Worm (Caenorhabditis elegans): ENCODE data around the gene ugt-17.

ugt-17 gene

ce11 chrV:10133277-10133676 is 28.5 kb upstream of the ugt-17 start:
- TF ChIP-seq lin-32 (GFP tag; optimal IDR thresholded peaks at IDR 0.05) (no peak), ceh-43 (GFP tag; optimal IDR thresholded peaks at IDR 0.05) (no peak), bed-3 (GFP tag; optimal IDR thresholded peaks at IDR 0.05) (no peak), nhr-28 (tag; optimal IDR thresholded peaks at IDR 0.05) (no peak), drap-1 (GFP tag; optimal IDR thresholded peaks at IDR 0.05) (no peak), ztf-11 (tag; optimal IDR thresholded peaks at IDR 0.05) (no peak), pha-4 (tag; optimal IDR thresholded peaks at IDR 0.05) (no peak), unc-39 (tag; optimal IDR thresholded peaks at IDR 0.05) (no peak), mls-2 (tag; optimal IDR thresholded peaks at IDR 0.05) (no peak)

ce11 chrV:10130195-10130594 is 25.4 kb upstream of the ugt-17 start, which contains the start of gene aos-1:
TSS of gene aos-1 (minus strand) at chrV:10130295.
- TF ChIP-seq lin-13 (tag; optimal IDR thresholded peaks at IDR 0.05) (no peak), elt-1 (tag; optimal IDR thresholded peaks at IDR 0.05; ENCODE audit: borderline replicate concordance, insufficient read depth) (no peak), ceh-83 (GFP tag; optimal IDR thresholded peaks at IDR 0.05) (no peak), hlh-1 (tag; optimal IDR thresholded peaks at IDR 0.05) (no peak), drap-1 (GFP tag; optimal IDR thresholded peaks at IDR 0.05) (no peak), M03D4.4 (tag; optimal IDR thresholded peaks at IDR 0.05) (no peak), blmp-1 (tag; optimal IDR thresholded peaks at IDR 0.05) (no peak), unc-120 (tag; optimal IDR thresholded peaks at IDR 0.05; ENCODE audit: poor library complexity, severe bottlenecking) (no peak), ceh-43 (GFP tag; optimal IDR thresholded peaks at IDR 0.05) (no peak), mab-5 (tag; optimal IDR thresholded peaks at IDR 0.05) (no peak), elt-3 (tag; optimal IDR thresholded peaks at IDR 0.05) (no peak), lsy-2 (tag; optimal IDR thresholded peaks at IDR 0.05) (no peak), mls-2 (tag; optimal IDR thresholded peaks at IDR 0.05) (no peak), zip-8 (tag; optimal IDR thresholded peaks at IDR 0.05) (no peak), ham-2 (GFP tag; optimal IDR thresholded peaks at IDR 0.05) (no peak)

- no peak for TF ChIP-seq lin-13 (tag; optimal IDR thresholded peaks at IDR 0.05)
- TF ChIP-seq sptf-1 (tag; optimal IDR thresholded peaks at IDR 0.05): no peak
- TF ChIP-seq ceh-43 (GFP tag; optimal IDR thresholded peaks at IDR 0.05): no peak
- TF ChIP-seq zip-8 (tag; optimal IDR thresholded peaks at IDR 0.05): no peak
- no peak for TF ChIP-seq hlh-1 (tag; optimal IDR thresholded peaks at IDR 0.05)
- no peak for TF ChIP-seq mls-2 (tag; optimal IDR thresholded peaks at IDR 0.05)
- no peak for TF ChIP-seq unc-39 (tag; optimal IDR thresholded peaks at IDR 0.05)
- TF ChIP-seq elt-3 (tag; optimal IDR thresholded peaks at IDR 0.05): no peak
- no peak for TF ChIP-seq bed-3 (GFP tag; optimal IDR thresholded peaks at IDR 0.05)
- TF ChIP-seq nhr-28 (tag; optimal IDR thresholded peaks at IDR 0.05): no peak
- TF ChIP-seq sem-2 (GFP tag; optimal IDR thresholded peaks at IDR 0.05): no peak
- TF ChIP-seq M03D4.4 (tag; optimal IDR thresholded peaks at IDR 0.05): no peak
- no peak for TF ChIP-seq ztf-11 (tag; optimal IDR thresholded peaks at IDR 0.05)
- no peak for TF ChIP-seq drap-1 (GFP tag; optimal IDR thresholded peaks at IDR 0.05)
- no peak for TF ChIP-seq nhr-2 (tag; optimal IDR thresholded peaks at IDR 0.05)
Measured at ce11 chrV:10124799-10125548, 20.2 kb upstream of the ugt-17 start, which contains the start of gene C08B6.10. TSS of gene C08B6.10 (plus strand) at chrV:10125498.

- TF ChIP-seq bed-3 (GFP tag; optimal IDR thresholded peaks at IDR 0.05): no peak
Measured at ce11 chrV:10123324-10123723, 18.6 kb upstream of the ugt-17 start, which contains the start of gene C08B6.6. TSS of gene C08B6.6 (plus strand) at chrV:10123624.

DNA sequence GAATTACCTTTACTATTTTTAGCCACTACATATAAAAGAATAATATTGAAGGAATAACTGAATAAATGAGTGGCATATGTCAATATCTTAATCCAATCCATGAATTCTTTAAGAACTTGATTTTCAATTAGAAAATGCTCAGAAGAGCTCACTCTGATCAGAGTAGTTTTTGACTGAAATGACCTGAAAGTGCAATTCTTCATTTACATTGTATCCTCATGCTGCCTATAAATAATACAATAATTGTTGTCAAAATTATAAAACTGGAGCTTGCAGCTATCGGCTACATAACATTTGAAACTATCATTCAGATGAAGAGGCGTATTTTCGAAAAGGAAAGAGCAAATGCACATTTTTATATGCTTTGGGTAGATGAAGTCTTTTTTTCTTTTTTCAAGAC is 17.9 kb upstream of the ugt-17 start, which contains the start of gene srxa-19:
TSS of gene srxa-19 (minus strand) at position 101 of the 400 bp plus-strand sequence.
- TF ChIP-seq tbx-8 (GFP tag; optimal IDR thresholded peaks at IDR 0.05) (no peak), nhr-237 (tag; optimal IDR thresholded peaks at IDR 0.05) (no peak), ceh-43 (GFP tag; optimal IDR thresholded peaks at IDR 0.05) (no peak), lsy-2 (tag; optimal IDR thresholded peaks at IDR 0.05) (no peak), lin-13 (tag; optimal IDR thresholded peaks at IDR 0.05) (no peak), nhr-76 (tag; optimal IDR thresholded peaks at IDR 0.05) (no peak), nhr-12 (tag; optimal IDR thresholded peaks at IDR 0.05) (no peak), ces-1 (GFP tag; optimal IDR thresholded peaks at IDR 0.05) (no peak), mep-1 (tag; optimal IDR thresholded peaks at IDR 0.05) (no peak), cnd-1 (tag; optimal IDR thresholded peaks at IDR 0.05) (no peak), pha-4 (tag; optimal IDR thresholded peaks at IDR 0.05) (no peak), elt-1 (tag; optimal IDR thresholded peaks at IDR 0.05; ENCODE audit: borderline replicate concordance, insufficient read depth) (no peak), nhr-2 (tag; optimal IDR thresholded peaks at IDR 0.05) (no peak), M03D4.4 (tag; optimal IDR thresholded peaks at IDR 0.05) (no peak), zip-8 (tag; optimal IDR thresholded peaks at IDR 0.05) (no peak)
